Fruit fly (Drosophila melanogaster) whole organism, adult: Measurements from ENCODE around the gene CG13252.

Experiments
- CG11617 ChIP-seq: fragments of 200-800 bp; sonication (Bioruptor generic); optimal IDR thresholded peaks from 2 replicates; lab custom pipeline; 2017; ENCODE audit warnings: mild to moderate bottlenecking, missing biosample characterization, missing genetic modification reagents, missing genetic modification characterization
- CG12768 ChIP-seq: fragments of 200-800 bp; sonication (Bioruptor generic); optimal IDR thresholded peaks from 2 replicates; lab custom pipeline; 2017; ENCODE audit warnings: missing biosample characterization, missing genetic modification characterization, mild to moderate bottlenecking, moderate library complexity, missing genetic modification reagents
- CG1620 ChIP-seq: fragments of 200-800 bp; sonication (Bioruptor generic); optimal IDR thresholded peaks from 2 replicates; lab custom pipeline; 2016; ENCODE audit warnings: missing biosample characterization, missing genetic modification characterization
- CG33017 ChIP-seq: fragments of 200-800 bp; sonication (Bioruptor generic); optimal IDR thresholded peaks from 2 replicates; lab custom pipeline; 2018; ENCODE audit warnings: missing biosample characterization, mild to moderate bottlenecking, missing genetic modification characterization, moderate library complexity
- CG5204 ChIP-seq: fragments of 200-800 bp; sonication (Bioruptor generic); optimal IDR thresholded peaks from 2 replicates; lab custom pipeline; 2016; ENCODE audit warnings: missing biosample characterization, missing genetic modification characterization
- CG7045 ChIP-seq: fragments of 200-800 bp; sonication (Bioruptor generic); optimal IDR thresholded peaks from 2 replicates; lab custom pipeline; 2017; ENCODE audit warnings: missing biosample characterization, mild to moderate bottlenecking, missing genetic modification characterization
- CG7101 ChIP-seq: fragments of 200-800 bp; sonication (Bioruptor generic); optimal IDR thresholded peaks from 2 replicates; lab custom pipeline; 2018; ENCODE audit warnings: missing biosample characterization, mild to moderate bottlenecking, missing genetic modification characterization, moderate library complexity
- Mnt ChIP-seq: fragments of 200-800 bp; sonication (Bioruptor generic); optimal IDR thresholded peaks from 2 replicates; lab custom pipeline; 2016; ENCODE audit warnings: missing biosample characterization, mild to moderate bottlenecking, missing genetic modification characterization
- cnc ChIP-seq, 2 experiments: fragments of >200 bp; optimal IDR thresholded peaks; 2 replicates each; lab custom pipeline; 2017
- kay ChIP-seq: fragments of 200-800 bp; sonication (Bioruptor generic); peaks from one replicate; lab custom pipeline; 2016; ENCODE audit warnings: missing biosample characterization, missing genetic modification characterization, borderline replicate concordance

DNA sequence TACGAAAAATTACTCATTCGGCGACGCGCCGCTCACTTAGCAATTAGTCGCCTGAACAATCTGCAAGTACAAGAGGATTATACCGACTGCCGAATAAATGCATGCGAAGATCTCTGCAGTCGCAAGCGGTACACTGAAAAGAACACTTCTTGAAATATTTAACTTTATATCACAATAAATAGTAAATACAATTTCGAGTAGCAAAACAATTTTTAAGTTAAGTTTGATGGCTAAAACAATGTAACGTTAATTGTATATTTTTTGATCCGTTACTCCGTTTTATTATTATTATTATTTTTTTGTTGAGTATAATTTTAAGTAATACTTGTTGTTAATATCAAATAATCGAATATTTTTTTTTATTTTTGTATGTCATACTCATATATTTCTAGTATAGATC lies 976 bp upstream of the CG13252 start:
- TF ChIP-seq CG33017 (tag; lab: Kevin White, UChicago), result no peak
- TF ChIP-seq CG5204 (GFP tag; lab: Kevin White, UChicago), result no peak
- no peak for TF ChIP-seq Mnt (GFP tag; lab: Kevin White, UChicago)
- TF ChIP-seq cnc (optimal IDR thresholded peaks at IDR 0.05; lab: Kevin White, UChicago), result no peak
- TF ChIP-seq CG7101 (tag; lab: Kevin White, UChicago), result no peak
- no peak for TF ChIP-seq CG1620 (GFP tag; lab: Kevin White, UChicago)
- TF ChIP-seq CG12768, result no peak
- no peak for TF ChIP-seq kay (GFP tag; lab: Kevin White, UChicago)
- no peak for TF ChIP-seq CG11617 (GFP tag; lab: Kevin White, UChicago)
- no peak for TF ChIP-seq CG7045 (GFP tag; lab: Kevin White, UChicago)
